Fruit fly (Drosophila melanogaster) whole organism, embryonic: Measurements from ENCODE around the gene CG15528.
A peak's percentile ranks its signal among the peaks of the same experiment; 100 is the strongest.

ENCODE experiments used
- Adf1 ChIP-seq: fragments of 200-800 bp; sonication (Bioruptor generic); IDR thresholded peaks from 2 replicates; pipeline ENCODE4 v1.3.6; 2022; ENCODE audit warnings: missing biosample characterization, missing genetic modification characterization
- Bgb ChIP-seq: fragments of 200-800 bp; sonication (Bioruptor generic); IDR thresholded peaks from 2 replicates; pipeline ENCODE4 v1.3.6; 2022; ENCODE audit warnings: missing biosample characterization, missing genetic modification characterization; ENCODE audit not compliant: partially characterized antibody
- CG10147 ChIP-seq: fragments of 200-800 bp; sonication (Bioruptor generic); optimal IDR thresholded peaks from 2 replicates; lab custom pipeline; 2019; ENCODE audit warnings: missing biosample characterization, mild to moderate bottlenecking, missing genetic modification characterization, moderate library complexity
- CG10321 ChIP-seq: fragments of 200-800 bp; sonication (Bioruptor generic); IDR thresholded peaks from 2 replicates; pipeline ENCODE4 v1.3.6; 2022; ENCODE audit warnings: missing biosample characterization, missing genetic modification characterization
- CG12155 ChIP-seq: fragments of 200-800 bp; sonication (Bioruptor generic); optimal IDR thresholded peaks from 3 replicates; lab custom pipeline; 2016; ENCODE audit warnings: missing biosample characterization, missing genetic modification characterization
- CG12391 ChIP-seq: fragments of 200-800 bp; sonication (Bioruptor generic); optimal IDR thresholded peaks from 3 replicates; lab custom pipeline; 2018; ENCODE audit warnings: missing biosample characterization, mild to moderate bottlenecking, missing genetic modification characterization, moderate library complexity
- CG13287 ChIP-seq: fragments of 200-800 bp; sonication (Bioruptor generic); IDR thresholded peaks from 2 replicates; pipeline ENCODE4 v1.3.6; 2022; ENCODE audit warnings: missing biosample characterization, missing genetic modification characterization; ENCODE audit not compliant: partially characterized antibody
- CG14860 ChIP-seq: fragments of 200-800 bp; sonication (Bioruptor generic); IDR thresholded peaks from 3 replicates; pipeline ENCODE4 v1.3.6; 2022; ENCODE audit warnings: missing biosample characterization, missing genetic modification characterization; ENCODE audit not compliant: partially characterized antibody
- CG17385 ChIP-seq: fragments of 200-800 bp; sonication (Bioruptor generic); optimal IDR thresholded peaks from 3 replicates; lab custom pipeline; 2018; ENCODE audit warnings: missing biosample characterization, mild to moderate bottlenecking, missing genetic modification characterization
- CG30403 ChIP-seq: fragments of 200-800 bp; sonication (Bioruptor generic); optimal IDR thresholded peaks from 3 replicates; lab custom pipeline; 2016; ENCODE audit warnings: missing biosample characterization, missing genetic modification characterization
- CG32772 ChIP-seq: fragments of 200-800 bp; sonication (Bioruptor generic); IDR thresholded peaks from 2 replicates; pipeline ENCODE4 v1.3.6; 2022; ENCODE audit warnings: missing biosample characterization, missing genetic modification characterization
- CG34224 ChIP-seq: fragments of 200-800 bp; sonication (Bioruptor generic); IDR thresholded peaks from 3 replicates; pipeline ENCODE4 v1.3.6; 2022; ENCODE audit warnings: missing biosample characterization, missing genetic modification characterization; ENCODE audit not compliant: partially characterized antibody
- CG6654 ChIP-seq: fragments of 200-800 bp; sonication (Bioruptor generic); optimal IDR thresholded peaks from 2 replicates; lab custom pipeline; 2017; ENCODE audit warnings: missing biosample characterization, mild to moderate bottlenecking, missing genetic modification characterization
- CG7271 ChIP-seq: fragments of 200-800 bp; sonication (Bioruptor generic); optimal IDR thresholded peaks from 2 replicates; lab custom pipeline; 2018; ENCODE audit warnings: missing biosample characterization, mild to moderate bottlenecking, missing genetic modification characterization, moderate library complexity
- CG8388 ChIP-seq: fragments of 200-800 bp; sonication (Bioruptor generic); optimal IDR thresholded peaks from 2 replicates; lab custom pipeline; 2019; ENCODE audit warnings: missing biosample characterization, mild to moderate bottlenecking, missing genetic modification characterization, moderate library complexity
- CTCF ChIP-seq: fragments of 200-800 bp; sonication (Bioruptor generic); optimal IDR thresholded peaks from 2 replicates; lab custom pipeline; 2017; ENCODE audit warnings: missing biosample characterization, mild to moderate bottlenecking, missing genetic modification characterization, moderate library complexity
- D19A ChIP-seq: fragments of 200-800 bp; optimal IDR thresholded peaks from 3 replicates; lab custom pipeline; 2019; ENCODE audit warnings: missing biosample characterization, mild to moderate bottlenecking, missing genetic modification characterization, moderate library complexity
- Dbx ChIP-seq: fragments of 200-800 bp; sonication (Bioruptor generic); IDR thresholded peaks from 3 replicates; pipeline ENCODE4 v1.3.6; 2022; ENCODE audit warnings: missing biosample characterization, missing genetic modification characterization
- Doc2 ChIP-seq: fragments of 200-800 bp; sonication (Bioruptor generic); IDR thresholded peaks from 2 replicates; pipeline ENCODE4 v1.3.6; 2022; ENCODE audit warnings: missing biosample characterization, missing genetic modification characterization
- Drgx ChIP-seq: fragments of 200-800 bp; sonication (Bioruptor generic); IDR thresholded peaks from 2 replicates; pipeline ENCODE4 v1.3.6; 2022; ENCODE audit warnings: missing biosample characterization, missing genetic modification characterization
- Elba2 ChIP-seq: fragments of 200-800 bp; sonication (Bioruptor generic); optimal IDR thresholded peaks from 3 replicates; lab custom pipeline; 2016; ENCODE audit warnings: missing biosample characterization, missing genetic modification characterization
- Ets65A ChIP-seq: fragments of 200-800 bp; sonication (Bioruptor generic); peaks from one replicate; lab custom pipeline; 2016; ENCODE audit warnings: missing biosample characterization, missing genetic modification characterization
- Gug ChIP-seq: fragments of 200-800 bp; sonication (Bioruptor generic); IDR thresholded peaks from 4 replicates; pipeline ENCODE4 v1.3.6; 2022; ENCODE audit warnings: missing biosample characterization, missing genetic modification characterization
- HLH54F ChIP-seq: fragments of 200-800 bp; sonication (Bioruptor generic); optimal IDR thresholded peaks from 3 replicates; lab custom pipeline; 2016; ENCODE audit warnings: missing biosample characterization, missing genetic modification characterization
- Oli ChIP-seq: fragments of 200-800 bp; sonication (Bioruptor generic); optimal IDR thresholded peaks from 2 replicates; lab custom pipeline; 2018; ENCODE audit warnings: missing biosample characterization, mild to moderate bottlenecking, missing genetic modification characterization, moderate library complexity
- Opbp ChIP-seq: fragments of 200-800 bp; sonication (Bioruptor generic); IDR thresholded peaks from 3 replicates; pipeline ENCODE4 v1.3.6; 2022; ENCODE audit warnings: missing biosample characterization, missing genetic modification characterization; ENCODE audit not compliant: partially characterized antibody
- Scr ChIP-seq: fragments of 200-800 bp; sonication (Bioruptor generic); IDR thresholded peaks from 2 replicates; pipeline ENCODE4 v1.3.6; 2022; ENCODE audit warnings: missing biosample characterization, missing genetic modification characterization; ENCODE audit not compliant: partially characterized antibody
- Trl ChIP-seq, 3 experiments: fragments of >200 bp in 2 of 3; fragments of 200-800 bp in 1 of 3; sonication (Bioruptor generic) in 1 of 3; optimal IDR thresholded peaks; 2 replicates in 1 of 3; 3 replicates in 2 of 3; lab custom pipeline; 2016 to 2017; ENCODE audit warnings: missing biosample characterization in 1 of 3, missing genetic modification characterization in 1 of 3
- amos ChIP-seq: fragments of 200-800 bp; sonication (Bioruptor generic); IDR thresholded peaks from 2 replicates; pipeline ENCODE4 v1.3.6; 2022; ENCODE audit warnings: missing biosample characterization, missing genetic modification characterization; ENCODE audit not compliant: partially characterized antibody
- chinmo ChIP-seq: fragments of 200-800 bp; sonication (Bioruptor generic); IDR thresholded peaks from 4 replicates; pipeline ENCODE4 v1.3.6; 2022; ENCODE audit warnings: missing biosample characterization, missing genetic modification characterization; ENCODE audit not compliant: partially characterized antibody
- ci ChIP-seq: fragments of 200-800 bp; sonication (Bioruptor generic); IDR thresholded peaks from 3 replicates; pipeline ENCODE4 v1.3.6; 2022; ENCODE audit warnings: missing biosample characterization, missing genetic modification characterization
- croc ChIP-seq: fragments of 200-800 bp; sonication (Bioruptor generic); conservative IDR thresholded peaks from 3 replicates; pipeline ENCODE4 v1.3.6; 2022; ENCODE audit warnings: missing biosample characterization, missing genetic modification characterization
- crol ChIP-seq: fragments of 200-800 bp; sonication (Bioruptor generic); IDR thresholded peaks from 2 replicates; pipeline ENCODE4 v1.3.6; 2022; ENCODE audit warnings: missing biosample characterization, missing genetic modification characterization
- ems ChIP-seq: fragments of 200-800 bp; sonication (Bioruptor generic); optimal IDR thresholded peaks from 3 replicates; lab custom pipeline; 2016; ENCODE audit warnings: missing biosample characterization, missing genetic modification characterization
- hkb ChIP-seq, 2 experiments: fragments of 200-800 bp in 1 of 2; fragments of >200 bp in 1 of 2; sonication (Bioruptor generic) in 1 of 2; IDR thresholded peaks in 1 of 2; optimal IDR thresholded peaks in 1 of 2; 2 replicates each; pipeline versions ENCODE4 v1.3.6 to Lab custom; 2017 to 2022; ENCODE audit warnings: missing biosample characterization in 1 of 2, missing genetic modification characterization in 1 of 2
- insv ChIP-seq, 2 experiments: fragments of 200-800 bp; sonication (Bioruptor generic); optimal IDR thresholded peaks; 3 replicates each; lab custom pipeline; 2016 to 2018; ENCODE audit warnings: missing biosample characterization in 2 of 2, missing genetic modification characterization in 2 of 2
- lbe ChIP-seq: fragments of 200-800 bp; sonication (Bioruptor generic); optimal IDR thresholded peaks from 2 replicates; lab custom pipeline; 2016; ENCODE audit warnings: missing biosample characterization, mild to moderate bottlenecking, missing genetic modification characterization
- lola ChIP-seq, 3 experiments: fragments of >200 bp in 2 of 3; fragments of 200-800 bp in 1 of 3; sonication (Bioruptor generic) in 1 of 3; optimal IDR thresholded peaks; 2 replicates each; lab custom pipeline; 2017 to 2019; ENCODE audit warnings: missing biosample characterization in 3 of 3, missing genetic modification characterization in 3 of 3, mild to moderate bottlenecking in 1 of 3, moderate library complexity in 1 of 3
- org-1 ChIP-seq: fragments of 200-800 bp; sonication (Bioruptor generic); optimal IDR thresholded peaks from 2 replicates; lab custom pipeline; 2017; ENCODE audit warnings: missing biosample characterization, missing genetic modification characterization
- pum ChIP-seq: fragments of 200-800 bp; sonication (Bioruptor generic); optimal IDR thresholded peaks from 2 replicates; lab custom pipeline; 2016; ENCODE audit warnings: missing biosample characterization, missing genetic modification characterization
- repo ChIP-seq: fragments of 200-800 bp; sonication (Bioruptor generic); optimal IDR thresholded peaks from 2 replicates; lab custom pipeline; 2016; ENCODE audit warnings: missing biosample characterization, missing genetic modification characterization
- sima ChIP-seq: fragments of 200-800 bp; sonication (Bioruptor generic); optimal IDR thresholded peaks from 2 replicates; lab custom pipeline; 2016; ENCODE audit warnings: missing biosample characterization, missing genetic modification characterization
- sisA ChIP-seq: fragments of 200-800 bp; sonication (Bioruptor generic); IDR thresholded peaks from 2 replicates; pipeline ENCODE4 v1.3.6; 2022; ENCODE audit warnings: missing biosample characterization, missing genetic modification characterization
- sob ChIP-seq: fragments of 200-800 bp; sonication (Bioruptor generic); IDR thresholded peaks from 2 replicates; pipeline ENCODE4 v1.3.6; 2022; ENCODE audit warnings: missing biosample characterization, missing genetic modification characterization
- sqz ChIP-seq: fragments of 200-800 bp; sonication (Bioruptor generic); optimal IDR thresholded peaks from 3 replicates; lab custom pipeline; 2018; ENCODE audit warnings: missing biosample characterization, mild to moderate bottlenecking, missing genetic modification characterization
- tna ChIP-seq: fragments of 200-800 bp; sonication (Bioruptor generic); IDR thresholded peaks from 2 replicates; pipeline ENCODE4 v1.3.6; 2022; ENCODE audit warnings: missing biosample characterization, missing genetic modification characterization; ENCODE audit not compliant: partially characterized antibody
- yki ChIP-seq: fragments of >200 bp; optimal IDR thresholded peaks from 3 replicates; lab custom pipeline; 2018
- z ChIP-seq: fragments of 200-800 bp; sonication (Bioruptor generic); IDR thresholded peaks from 3 replicates; pipeline ENCODE4 v1.3.6; 2022; ENCODE audit warnings: missing biosample characterization, missing genetic modification characterization
- zen2 ChIP-seq: fragments of 200-800 bp; sonication (Bioruptor generic); IDR thresholded peaks from 3 replicates; pipeline ENCODE4 v1.3.6; 2022; ENCODE audit warnings: missing biosample characterization, missing genetic modification characterization; ENCODE audit not compliant: partially characterized antibody

The CG15528 gene

DNA sequence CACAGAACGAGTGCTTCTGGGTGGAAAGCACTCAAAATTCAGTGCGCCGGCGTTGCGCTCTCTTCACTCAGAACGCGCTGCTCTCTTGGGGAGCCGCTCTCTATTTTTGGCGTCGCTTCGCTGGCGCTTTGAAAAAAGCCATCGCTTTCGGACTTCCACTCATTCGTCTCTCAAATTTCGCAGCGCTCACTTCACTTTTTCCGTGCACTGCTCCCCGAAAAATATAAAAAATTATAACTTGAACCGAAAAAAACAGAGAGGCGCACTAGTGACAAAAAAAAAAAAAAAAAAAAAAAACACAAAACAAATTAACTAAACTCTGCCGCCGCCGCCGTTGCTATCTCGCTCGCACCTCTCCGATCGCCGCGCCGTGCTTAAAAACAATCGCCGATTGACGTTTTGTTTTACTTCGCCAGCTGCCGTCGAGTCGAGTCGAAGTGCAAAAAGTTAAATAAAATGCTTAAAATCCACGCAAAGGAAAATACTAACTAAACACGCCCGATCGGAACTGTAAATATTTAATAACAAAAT, 47.5 kb upstream of the CG15528 start (continued):
- TF ChIP-seq Adf1 (peak; percentile 80), insv (GFP tag; optimal IDR thresholded peaks at IDR 0.05; lab: Kevin White, UChicago) (no peak), CG10321 (GFP tag; lab: Robert Waterston, UW) (no peak), sqz (GFP tag; lab: Kevin White, UChicago) (peak; percentile 63), sisA (no peak), CG10147 (GFP tag; lab: Kevin White, UChicago) (no peak), repo (GFP tag; lab: Kevin White, UChicago) (peak; percentile 22), CG8388 (GFP tag; lab: Kevin White, UChicago) (no peak), croc (GFP tag; lab: Robert Waterston, UW) (no peak), Dbx (GFP tag; lab: Robert Waterston, UW) (0 out of 3 replicates have a peak, but pooled peaks have one; percentile 6), CG6654 (GFP tag; lab: Kevin White, UChicago) (no peak), amos (GFP tag; lab: Robert Waterston, UW) (peak; percentile 44; the same call in 1 of the 2 replicates), Oli (tag; lab: Kevin White, UChicago) (no peak), Ets65A (GFP tag; lab: Kevin White, UChicago) (no peak), Drgx (GFP tag; lab: Robert Waterston, UW) (peak; percentile 77), CG12391 (tag; lab: Kevin White, UChicago) (no peak), org-1 (GFP tag; lab: Kevin White, UChicago) (no peak), Elba2 (no peak), CG32772 (GFP tag; lab: Robert Waterston, UW) (peak; percentile 74), ci (no peak), HLH54F (GFP tag; lab: Kevin White, UChicago) (no peak), lola (GFP tag; optimal IDR thresholded peaks at IDR 0.05; lab: Kevin White, UChicago) (no peak), sima (GFP tag; lab: Kevin White, UChicago) (no peak), sob (GFP tag; lab: Robert Waterston, UW) (peak; percentile 21; the same call in 1 of the 2 replicates), Trl (optimal IDR thresholded peaks at IDR 0.05; lab: Kevin White, UChicago) (peak; percentile 89 to 96), Trl (GFP tag; optimal IDR thresholded peaks at IDR 0.05; lab: Kevin White, UChicago) (peak; percentile 33), Bgb (GFP tag; lab: Robert Waterston, UW) (peak; percentile 72; the same call in 1 of the 2 replicates), lbe (GFP tag; lab: Kevin White, UChicago) (peak; percentile 14), crol (GFP tag; lab: Robert Waterston, UW) (0 out of 2 replicates have a peak, but pooled peaks have one; percentile 28), Opbp (peak; percentile 42; the same call in 1 of the 3 replicates), z (GFP tag; lab: Robert Waterston, UW) (peak; percentile 99), CG7271 (tag; lab: Kevin White, UChicago) (no peak), CG17385 (GFP tag; lab: Kevin White, UChicago) (peak; percentile 7), pum (no peak), CG13287 (peak; percentile 76), CG34224 (GFP tag; lab: Robert Waterston, UW) (peak; percentile 80), hkb (optimal IDR thresholded peaks at IDR 0.05; lab: Kevin White, UChicago) (no peak), hkb (GFP tag; IDR thresholded peaks at IDR 0.05; lab: Robert Waterston, UW) (peak; percentile 8; the same call in 1 of the 2 replicates), chinmo (GFP tag; lab: Robert Waterston, UW) (peak; percentile 95; the same call in 3 of the 4 replicates), Doc2 (GFP tag; lab: Robert Waterston, UW) (no peak), D19A (tag; lab: Kevin White, UChicago) (no peak), CG12155 (no peak), CG30403 (no peak), ems (GFP tag; lab: Kevin White, UChicago) (no peak), tna (GFP tag; lab: Robert Waterston, UW) (peak; percentile 28; the same call in 1 of the 2 replicates), Gug (no peak), Scr (GFP tag; lab: Robert Waterston, UW) (peak; percentile 34; the same call in 1 of the 2 replicates), CG14860 (GFP tag; lab: Robert Waterston, UW) (0 out of 3 replicates have a peak, but pooled peaks have one; percentile 24), yki (lab: Kevin White, UChicago) (no peak), CTCF (no peak), zen2 (peak; percentile 71)
